Worm (Caenorhabditis elegans) whole organism, L1 larva: ENCODE data around the gene ZK822.1.

ENCODE experiments used
- C04F5.9 ChIP-seq: sonication (generic microtip); optimal IDR thresholded peaks from 2 replicates; lab custom pipeline; 2016; ENCODE audit warnings: missing genetic modification characterization, missing compliant biosample characterization
- C16A3.4 ChIP-seq: fragments of 150-350 bp; optimal IDR thresholded peaks from 2 replicates; lab custom pipeline; 2014; ENCODE audit warnings: missing biosample characterization, missing genetic modification characterization
- Y116A8C.19 ChIP-seq: sonication (generic microtip); optimal IDR thresholded peaks from 2 replicates; lab custom pipeline; 2016; ENCODE audit warnings: missing compliant biosample characterization, missing genetic modification characterization, borderline replicate concordance
- aly-2 ChIP-seq: fragments of 150-350 bp; optimal IDR thresholded peaks from 2 replicates; lab custom pipeline; 2014; ENCODE audit warnings: missing biosample characterization, missing genetic modification characterization
- ama-1 ChIP-seq: fragments of 150-350 bp; optimal IDR thresholded peaks from 2 replicates; lab custom pipeline; 2014
- blmp-1 ChIP-seq: fragments of 150-350 bp; optimal IDR thresholded peaks from 2 replicates; lab custom pipeline; 2014; ENCODE audit warnings: missing biosample characterization, missing genetic modification characterization
- ceh-63 ChIP-seq: fragments of 200-800 bp; sonication (Bioruptor generic); optimal IDR thresholded peaks from 2 replicates; lab custom pipeline; 2018; ENCODE audit warnings: mild to moderate bottlenecking, missing genetic modification characterization, missing compliant biosample characterization
- ceh-82 ChIP-seq, 3 experiments: fragments of 150-350 bp in 1 of 3; sonication (generic microtip) in 2 of 3; optimal IDR thresholded peaks; 2 replicates each; lab custom pipeline; 2014 to 2017; ENCODE audit warnings: missing biosample characterization in 3 of 3, missing genetic modification characterization in 3 of 3
- ceh-88 ChIP-seq: fragments of 200-800 bp; sonication (Bioruptor generic); IDR thresholded peaks from 2 replicates; pipeline ENCODE4 v1.3.6; 2022; ENCODE audit warnings: missing genetic modification characterization, missing compliant biosample characterization
- ceh-90 ChIP-seq: sonication (generic microtip); optimal IDR thresholded peaks from 2 replicates; lab custom pipeline; 2016; ENCODE audit warnings: missing genetic modification characterization, missing compliant biosample characterization
- dpl-1 ChIP-seq, 3 experiments: fragments of 150-350 bp in 2 of 3; sonication (generic microtip) in 1 of 3; optimal IDR thresholded peaks; 2 replicates each; lab custom pipeline; 2014 to 2017; ENCODE audit warnings: missing biosample characterization in 3 of 3, missing genetic modification characterization in 3 of 3, missing genetic modification reagents in 3 of 3
- efl-1 ChIP-seq, 4 experiments: fragments of 150-350 bp; optimal IDR thresholded peaks in 3 of 4; peaks in 1 of 4; 1 replicate in 1 of 4; 2 replicates in 3 of 4; lab custom pipeline; 2014; ENCODE audit warnings: missing biosample characterization in 2 of 4, missing genetic modification characterization in 2 of 4, missing genetic modification reagents in 2 of 4
- efl-3 ChIP-seq: fragments of 200-800 bp; sonication (Bioruptor generic); optimal IDR thresholded peaks from 2 replicates; lab custom pipeline; 2018; ENCODE audit warnings: mild to moderate bottlenecking, missing genetic modification characterization, missing compliant biosample characterization
- egl-27 ChIP-seq, 2 experiments: fragments of 150-350 bp in 1 of 2; sonication (generic microtip); optimal IDR thresholded peaks; 3 replicates each; lab custom pipeline; 2017 to 2018; ENCODE audit warnings: missing biosample characterization in 2 of 2, missing genetic modification characterization in 2 of 2, missing genetic modification reagents in 2 of 2
- elt-2 ChIP-seq: sonication (generic microtip); optimal IDR thresholded peaks from 2 replicates; lab custom pipeline; 2016; ENCODE audit warnings: missing genetic modification characterization, mild to moderate bottlenecking, inconsistent platforms, missing compliant biosample characterization, missing genetic modification reagents
- ets-5 ChIP-seq: fragments of 200-800 bp; sonication (Bioruptor generic); IDR thresholded peaks from 2 replicates; pipeline ENCODE4 v1.3.6; 2022; ENCODE audit warnings: missing genetic modification characterization, missing compliant biosample characterization
- fkh-4 ChIP-seq: sonication (generic microtip); optimal IDR thresholded peaks from 2 replicates; lab custom pipeline; 2016; ENCODE audit warnings: missing compliant biosample characterization, missing genetic modification characterization, borderline replicate concordance
- hlh-4 ChIP-seq: sonication (generic microtip); optimal IDR thresholded peaks from 2 replicates; lab custom pipeline; 2016; ENCODE audit warnings: mild to moderate bottlenecking, missing genetic modification characterization, missing compliant biosample characterization
- hpl-2 ChIP-seq: fragments of 150-350 bp; optimal IDR thresholded peaks from 2 replicates; lab custom pipeline; 2014; ENCODE audit warnings: missing biosample characterization, missing genetic modification reagents, missing genetic modification characterization
- irx-1 ChIP-seq: sonication (generic microtip); optimal IDR thresholded peaks from 2 replicates; lab custom pipeline; 2016; ENCODE audit warnings: missing genetic modification characterization, missing compliant biosample characterization
- isw-1 ChIP-seq: fragments of 200-800 bp; sonication (Bioruptor generic); IDR thresholded peaks from 2 replicates; pipeline ENCODE4 v1.3.6; 2022; ENCODE audit warnings: missing genetic modification characterization, missing compliant biosample characterization
- lin-14 ChIP-seq: fragments of 200-800 bp; sonication (Bioruptor generic); optimal IDR thresholded peaks from 2 replicates; lab custom pipeline; 2018; ENCODE audit warnings: mild to moderate bottlenecking, missing genetic modification characterization, moderate library complexity, missing compliant biosample characterization
- lin-35 ChIP-seq, 2 experiments: fragments of 150-350 bp; optimal IDR thresholded peaks; 2 replicates each; lab custom pipeline; 2014; ENCODE audit warnings: missing biosample characterization in 2 of 2, missing genetic modification characterization in 2 of 2, missing genetic modification reagents in 2 of 2
- lin-39 ChIP-seq: fragments of 150-350 bp; optimal IDR thresholded peaks from 2 replicates; lab custom pipeline; 2014; ENCODE audit warnings: missing biosample characterization, missing genetic modification reagents, missing genetic modification characterization
- lsy-2 ChIP-seq, 2 experiments: fragments of 150-350 bp; optimal IDR thresholded peaks; 2 replicates each; lab custom pipeline; 2014; ENCODE audit warnings: missing biosample characterization in 2 of 2, missing genetic modification characterization in 2 of 2
- mdl-1 ChIP-seq, 2 experiments: fragments of 150-350 bp; optimal IDR thresholded peaks; 2 replicates each; lab custom pipeline; 2014 to 2017; ENCODE audit warnings: missing biosample characterization in 2 of 2, missing genetic modification characterization in 2 of 2, inconsistent platforms in 1 of 2
- mep-1 ChIP-seq: fragments of 150-350 bp; optimal IDR thresholded peaks from 2 replicates; lab custom pipeline; 2014; ENCODE audit warnings: missing biosample characterization, missing genetic modification characterization
- nhr-12 ChIP-seq: sonication (generic microtip); optimal IDR thresholded peaks from 2 replicates; lab custom pipeline; 2017; ENCODE audit warnings: missing biosample characterization, missing genetic modification characterization
- nhr-19 ChIP-seq: fragments of 200-800 bp; sonication (Bioruptor generic); conservative IDR thresholded peaks from 2 replicates; pipeline ENCODE4 v1.3.6; 2022; ENCODE audit warnings: missing genetic modification characterization, missing compliant biosample characterization
- nhr-237 ChIP-seq: fragments of 150-350 bp; optimal IDR thresholded peaks from 2 replicates; lab custom pipeline; 2014; ENCODE audit warnings: missing biosample characterization, missing genetic modification characterization
- nhr-28 ChIP-seq: fragments of 150-350 bp; optimal IDR thresholded peaks from 2 replicates; lab custom pipeline; 2014; ENCODE audit warnings: missing biosample characterization, missing genetic modification characterization
- nhr-47 ChIP-seq: sonication (generic microtip); optimal IDR thresholded peaks from 2 replicates; lab custom pipeline; 2016; ENCODE audit warnings: mild to moderate bottlenecking, missing genetic modification characterization, moderate library complexity, missing compliant biosample characterization
- nhr-76 ChIP-seq: sonication (generic microtip); optimal IDR thresholded peaks from 2 replicates; lab custom pipeline; 2017; ENCODE audit warnings: missing biosample characterization, missing genetic modification characterization
- nhr-77 ChIP-seq: fragments of 150-350 bp; optimal IDR thresholded peaks from 2 replicates; lab custom pipeline; 2014; ENCODE audit warnings: missing biosample characterization, missing genetic modification characterization
- nhr-84 ChIP-seq: sonication (generic microtip); optimal IDR thresholded peaks from 2 replicates; lab custom pipeline; 2017; ENCODE audit warnings: missing biosample characterization, missing genetic modification characterization
- nhr-90 ChIP-seq: sonication (generic microtip); optimal IDR thresholded peaks from 2 replicates; lab custom pipeline; 2016; ENCODE audit warnings: mild to moderate bottlenecking, missing genetic modification characterization, missing compliant biosample characterization; ENCODE audit not compliant: poor library complexity
- pag-3 ChIP-seq: sonication (generic microtip); optimal IDR thresholded peaks from 2 replicates; lab custom pipeline; 2017; ENCODE audit warnings: missing genetic modification characterization, mild to moderate bottlenecking, missing compliant biosample characterization, antibody characterized with exemption, borderline replicate concordance; ENCODE audit not compliant: insufficient read depth
- pax-3 ChIP-seq: fragments of 200-800 bp; sonication (Bioruptor generic); optimal IDR thresholded peaks from 2 replicates; lab custom pipeline; 2018; ENCODE audit warnings: mild to moderate bottlenecking, missing genetic modification characterization, moderate library complexity, missing compliant biosample characterization
- skn-1 ChIP-seq: fragments of 150-350 bp; optimal IDR thresholded peaks from 2 replicates; lab custom pipeline; 2014; ENCODE audit warnings: missing biosample characterization, missing genetic modification characterization
- sup-37 ChIP-seq: fragments of 200-800 bp; sonication (Bioruptor generic); optimal IDR thresholded peaks from 2 replicates; lab custom pipeline; 2018; ENCODE audit warnings: mild to moderate bottlenecking, missing genetic modification characterization, missing compliant biosample characterization
- swsn-7 ChIP-seq: sonication (generic microtip); optimal IDR thresholded peaks from 2 replicates; lab custom pipeline; 2016; ENCODE audit warnings: missing genetic modification characterization, missing compliant biosample characterization
- tbx-2 ChIP-seq: sonication (generic microtip); optimal IDR thresholded peaks from 2 replicates; lab custom pipeline; 2016; ENCODE audit warnings: missing genetic modification characterization, missing compliant biosample characterization
- tlp-1 ChIP-seq: fragments of 150-350 bp; optimal IDR thresholded peaks from 2 replicates; lab custom pipeline; 2014; ENCODE audit warnings: missing biosample characterization, missing genetic modification characterization
- unc-130 ChIP-seq: fragments of 150-350 bp; optimal IDR thresholded peaks from 2 replicates; lab custom pipeline; 2017; ENCODE audit warnings: missing biosample characterization, missing genetic modification characterization, inconsistent platforms
- unc-86 ChIP-seq: sonication (generic microtip); optimal IDR thresholded peaks from 2 replicates; lab custom pipeline; 2016; ENCODE audit warnings: missing genetic modification characterization, missing compliant biosample characterization
- xbp-1 ChIP-seq: sonication (generic microtip); optimal IDR thresholded peaks from 2 replicates; lab custom pipeline; 2016; ENCODE audit warnings: missing genetic modification characterization, missing compliant biosample characterization
- zag-1 ChIP-seq: fragments of 150-350 bp; optimal IDR thresholded peaks from 2 replicates; lab custom pipeline; 2014; ENCODE audit warnings: missing biosample characterization, missing genetic modification characterization
- ztf-11 ChIP-seq, 2 experiments: sonication (generic microtip); optimal IDR thresholded peaks; 2 replicates each; lab custom pipeline; 2016 to 2017; ENCODE audit warnings: missing genetic modification characterization in 2 of 2, missing biosample characterization in 1 of 2, missing compliant biosample characterization in 1 of 2
- ztf-4 ChIP-seq: fragments of 150-350 bp; optimal IDR thresholded peaks from 2 replicates; lab custom pipeline; 2014; ENCODE audit warnings: missing biosample characterization, missing genetic modification characterization

ZK822.1 gene

ce11 chrIV:11955592-11955991 lies 33.7 kb upstream of the ZK822.1 start (continued):
- TF ChIP-seq mep-1 (tag; lab: Kevin White, UChicago) (no peak), fkh-4 (tag; lab: Kevin White, UChicago) (no peak), blmp-1 (tag; lab: Kevin White, UChicago) (peak; percentile 67), ceh-82 (tag; optimal IDR thresholded peaks at IDR 0.05; lab: Kevin White, UChicago) (no peak), irx-1 (tag; lab: Kevin White, UChicago) (no peak), Y116A8C.19 (tag; lab: Kevin White, UChicago) (no peak), ets-5 (no peak), xbp-1 (tag; lab: Kevin White, UChicago) (peak; percentile 1), mdl-1 (tag; optimal IDR thresholded peaks at IDR 0.05; lab: Kevin White, UChicago) (no peak), nhr-76 (tag; lab: Kevin White, UChicago) (no peak), sup-37 (no peak), efl-3 (GFP tag; lab: Kevin White, UChicago) (no peak), pax-3 (tag; lab: Kevin White, UChicago) (peak; percentile 37), nhr-237 (tag; lab: Kevin White, UChicago) (no peak), ztf-11 (tag; optimal IDR thresholded peaks at IDR 0.05; lab: Kevin White, UChicago) (no peak), aly-2 (tag; lab: Kevin White, UChicago) (peak; percentile 93), ztf-4 (tag; lab: Kevin White, UChicago) (peak; percentile 74), swsn-7 (tag; lab: Kevin White, UChicago) (peak; percentile 13), nhr-47 (tag; lab: Kevin White, UChicago) (peak; percentile 14), nhr-90 (tag; lab: Kevin White, UChicago) (peak; percentile 55), ceh-90 (tag; lab: Kevin White, UChicago) (no peak), unc-86 (no peak), ama-1 (peak; percentile 80), zag-1 (tag; lab: Kevin White, UChicago) (no peak), ceh-63 (no peak), isw-1 (GFP tag; lab: Robert Waterston, UW) (no peak), hlh-4 (no peak), pag-3 (no peak), C16A3.4 (tag; lab: Kevin White, UChicago) (no peak), nhr-28 (no peak), lin-39 (no peak), lin-14 (GFP tag; lab: Kevin White, UChicago) (peak; percentile 34), lin-35 (GFP tag; optimal IDR thresholded peaks at IDR 0.05; lab: Kevin White, UChicago) (peak in 1 of 2 experiments; percentile 50), nhr-84 (tag; lab: Kevin White, UChicago) (no peak), nhr-12 (tag; lab: Kevin White, UChicago) (no peak), C04F5.9 (tag; lab: Kevin White, UChicago) (no peak)
- TF ChIP-seq, all 84 proteins: peak for 24

- no peak for TF ChIP-seq isw-1 (GFP tag; lab: Robert Waterston, UW)
- no peak for TF ChIP-seq irx-1 (tag; lab: Kevin White, UChicago)
- TF ChIP-seq skn-1 (tag; lab: Kevin White, UChicago), result peak; percentile 60
- TF ChIP-seq tbx-2 (tag; lab: Kevin White, UChicago), result peak; percentile 56
- no peak for TF ChIP-seq hpl-2 (GFP tag; lab: Kevin White, UChicago)
- no peak for TF ChIP-seq C04F5.9 (tag; lab: Kevin White, UChicago)
- peak in 1 of 2 experiments; percentile 28 for TF ChIP-seq lsy-2 (tag; optimal IDR thresholded peaks at IDR 0.05; lab: Kevin White, UChicago)
- TF ChIP-seq unc-130 (tag; lab: Kevin White, UChicago), result no peak
- no peak for TF ChIP-seq ceh-90 (tag; lab: Kevin White, UChicago)
- TF ChIP-seq egl-27 (tag; optimal IDR thresholded peaks at IDR 0.05; lab: Kevin White, UChicago), result no peak
- no peak for TF ChIP-seq pag-3
- no peak for TF ChIP-seq Y116A8C.19 (tag; lab: Kevin White, UChicago)
- TF ChIP-seq pax-3 (tag; lab: Kevin White, UChicago), result no peak
- peak; percentile 21 to 46 for TF ChIP-seq efl-1 (optimal IDR thresholded peaks at IDR 0.05; lab: Kevin White, UChicago)
- peak in 1 of 2 experiments; percentile 86 for TF ChIP-seq efl-1 (GFP tag; optimal IDR thresholded peaks at IDR 0.05 in 1 of 2; lab: Kevin White, UChicago)
- TF ChIP-seq hlh-4, result no peak
- peak; percentile 9 to 33 for TF ChIP-seq lin-35 (GFP tag; optimal IDR thresholded peaks at IDR 0.05; lab: Kevin White, UChicago)
- TF ChIP-seq nhr-19 (GFP tag; lab: Robert Waterston, UW), result peak; percentile 41
- TF ChIP-seq elt-2 (tag; lab: Kevin White, UChicago), result peak; percentile 7
- peak; percentile 62 for TF ChIP-seq nhr-77 (tag; lab: Kevin White, UChicago)
- no peak for TF ChIP-seq tlp-1 (tag; lab: Kevin White, UChicago)
- TF ChIP-seq mep-1 (tag; lab: Kevin White, UChicago), result peak; percentile 62
- TF ChIP-seq ceh-88 (GFP tag; lab: Robert Waterston, UW), result no peak
- peak in 2 of 3 experiments; percentile 21 to 44 for TF ChIP-seq dpl-1 (GFP tag; optimal IDR thresholded peaks at IDR 0.05; lab: Kevin White, UChicago)
- peak in 1 of 3 experiments; percentile 37 for TF ChIP-seq ceh-82 (tag; optimal IDR thresholded peaks at IDR 0.05; lab: Kevin White, UChicago)
Measured at ce11 chrIV:11952612-11953299, 30.8 kb upstream of the ZK822.1 start, which contains the start of gene gdh-1. Gene gdh-1 (plus strand): TSS chrIV:11953249.
